Worm (Caenorhabditis elegans) whole organism, early embryonic: ENCODE results near the gene npa-1.

Experiments used
- B0310.2 ChIP-seq: sonication (generic microtip); optimal IDR thresholded peaks from 2 replicates; lab custom pipeline; 2016; ENCODE audit warnings: mild to moderate bottlenecking, missing genetic modification characterization, missing compliant biosample characterization
- F13C5.2 ChIP-seq: sonication (generic microtip); optimal IDR thresholded peaks from 2 replicates; lab custom pipeline; 2017; ENCODE audit warnings: mild to moderate bottlenecking, missing genetic modification characterization, inconsistent platforms, missing compliant biosample characterization
- aly-1 ChIP-seq: sonication (generic microtip); optimal IDR thresholded peaks from 2 replicates; lab custom pipeline; 2016; ENCODE audit warnings: missing genetic modification characterization, missing compliant biosample characterization
- ama-1 ChIP-seq: fragments of 150-350 bp; optimal IDR thresholded peaks from 2 replicates; lab custom pipeline; 2014
- ceh-13 ChIP-seq: fragments of 200-800 bp; sonication (Bioruptor generic); optimal IDR thresholded peaks from 2 replicates; lab custom pipeline; 2018; ENCODE audit warnings: mild to moderate bottlenecking, missing genetic modification characterization, missing compliant biosample characterization
- ceh-36 ChIP-seq: sonication (generic microtip); optimal IDR thresholded peaks from 2 replicates; lab custom pipeline; 2016; ENCODE audit warnings: missing genetic modification characterization, inconsistent platforms, missing compliant biosample characterization
- ets-7 ChIP-seq: sonication (generic microtip); optimal IDR thresholded peaks from 2 replicates; lab custom pipeline; 2016; ENCODE audit warnings: missing genotype, missing genetic modification characterization, missing compliant biosample characterization
- flt-1 ChIP-seq: fragments of 200-800 bp; sonication (Bioruptor generic); IDR thresholded peaks from 2 replicates; pipeline ENCODE4 v1.3.6; 2022; ENCODE audit warnings: missing genetic modification characterization, missing compliant biosample characterization
- hmbx-1 ChIP-seq: sonication (generic microtip); optimal IDR thresholded peaks from 2 replicates; lab custom pipeline; 2016; ENCODE audit warnings: mild to moderate bottlenecking, missing genetic modification characterization, missing compliant biosample characterization
- hmg-4 ChIP-seq: fragments of 200-800 bp; sonication (Bioruptor generic); optimal IDR thresholded peaks from 2 replicates; lab custom pipeline; 2018; ENCODE audit warnings: mild to moderate bottlenecking, missing genetic modification characterization, missing compliant biosample characterization
- hnd-1 ChIP-seq: sonication (generic microtip); optimal IDR thresholded peaks from 2 replicates; lab custom pipeline; 2016; ENCODE audit warnings: missing genetic modification characterization, missing compliant biosample characterization
- pes-1 ChIP-seq: fragments of 200-800 bp; sonication (Bioruptor generic); IDR thresholded peaks from 2 replicates; pipeline ENCODE4 v1.3.6; 2022; ENCODE audit warnings: missing genetic modification reagents, missing genetic modification characterization, missing compliant biosample characterization
- scrt-1 ChIP-seq: fragments of 200-800 bp; sonication (Bioruptor generic); IDR thresholded peaks from 2 replicates; pipeline ENCODE4 v1.3.6; 2022; ENCODE audit warnings: missing genetic modification characterization, missing compliant biosample characterization
- sea-1 ChIP-seq: fragments of 200-800 bp; sonication (Bioruptor generic); conservative IDR thresholded peaks from 2 replicates; pipeline ENCODE4 v1.3.6; 2022; ENCODE audit warnings: missing genetic modification characterization, missing compliant biosample characterization
- tbx-11 ChIP-seq: fragments of 200-800 bp; sonication (Bioruptor generic); IDR thresholded peaks from 2 replicates; pipeline ENCODE4 v1.3.6; 2022; ENCODE audit warnings: missing genetic modification characterization, missing compliant biosample characterization
- tbx-37 ChIP-seq: fragments of 200-800 bp; sonication (Bioruptor generic); conservative IDR thresholded peaks from 2 replicates; pipeline ENCODE4 v1.3.6; 2022; ENCODE audit warnings: missing genetic modification reagents, missing genetic modification characterization, missing compliant biosample characterization
- tra-4 ChIP-seq: sonication (generic microtip); optimal IDR thresholded peaks from 2 replicates; lab custom pipeline; 2017; ENCODE audit warnings: missing genetic modification characterization, missing compliant biosample characterization

Gene npa-1

ce11 chrV:7075646-7076045 is at the start of gene npa-1:
TSS of gene npa-1 (plus strand) at chrV:7075787.
- TF ChIP-seq pes-1 (GFP tag; lab: Robert Waterston, UW), result no peak
- TF ChIP-seq flt-1 (GFP tag; lab: Robert Waterston, UW), result no peak
- TF ChIP-seq ceh-36 (tag; lab: Kevin White, UChicago), result no peak
- no peak for TF ChIP-seq sea-1 (GFP tag; lab: Robert Waterston, UW)
- TF ChIP-seq F13C5.2 (tag; lab: Kevin White, UChicago), result no peak
- no peak for TF ChIP-seq hmg-4
- TF ChIP-seq tbx-11 (GFP tag; lab: Robert Waterston, UW), result no peak
- TF ChIP-seq tbx-37 (GFP tag; lab: Robert Waterston, UW), result no peak
- TF ChIP-seq tra-4 (tag; lab: Kevin White, UChicago), result no peak
- no peak for TF ChIP-seq ceh-13
- no peak for TF ChIP-seq hmbx-1 (tag; lab: Kevin White, UChicago)
- no peak for TF ChIP-seq aly-1 (tag; lab: Kevin White, UChicago)

ce11 chrV:7027055-7027454 is 48.5 kb upstream of the npa-1 start, which contains the start of gene F20A1.6:
TSS of gene F20A1.6 (minus strand) at chrV:7027155.
- TF ChIP-seq ceh-36 (tag; lab: Kevin White, UChicago), result no peak
- no peak for TF ChIP-seq tra-4 (tag; lab: Kevin White, UChicago)
- no peak for TF ChIP-seq ama-1 (lab: Kevin White, UChicago)

ce11 chrV:7036475-7036874 is 39.1 kb upstream of the npa-1 start, which contains the start of gene twk-11:
TSS of gene twk-11 (minus strand) at chrV:7036575.
- TF ChIP-seq B0310.2 (tag; lab: Kevin White, UChicago) (no peak), F13C5.2 (tag; lab: Kevin White, UChicago) (no peak)

- TF ChIP-seq F13C5.2 (tag; lab: Kevin White, UChicago), result no peak
- no peak for TF ChIP-seq aly-1 (tag; lab: Kevin White, UChicago)
- TF ChIP-seq sea-1 (GFP tag; lab: Robert Waterston, UW), result no peak
- TF ChIP-seq ets-7, result no peak
- TF ChIP-seq tra-4 (tag; lab: Kevin White, UChicago), result no peak
- TF ChIP-seq ama-1 (lab: Kevin White, UChicago), result no peak
- no peak for TF ChIP-seq pes-1 (GFP tag; lab: Robert Waterston, UW)
- no peak for TF ChIP-seq B0310.2 (tag; lab: Kevin White, UChicago)
- TF ChIP-seq flt-1 (GFP tag; lab: Robert Waterston, UW), result no peak
- TF ChIP-seq tbx-37 (GFP tag; lab: Robert Waterston, UW), result no peak
- TF ChIP-seq hnd-1 (tag; lab: Kevin White, UChicago), result no peak
- TF ChIP-seq scrt-1, result no peak
Observed at ce11 chrV:7046005-7046404, 29.6 kb upstream of the npa-1 start, which contains the start of gene F20A1.2. TSS of gene F20A1.2 (plus strand) at chrV:7046305.

ce11 chrV:7047512-7047911 is 28.1 kb upstream of the npa-1 start, which contains the start of gene F20A1.8:
TSS of gene F20A1.8 (minus strand) at chrV:7047612.
- no peak for TF ChIP-seq B0310.2 (tag; lab: Kevin White, UChicago)
- TF ChIP-seq pes-1 (GFP tag; lab: Robert Waterston, UW), result no peak
- no peak for TF ChIP-seq hmg-4
- no peak for TF ChIP-seq ets-7
- no peak for TF ChIP-seq tbx-37 (GFP tag; lab: Robert Waterston, UW)
- no peak for TF ChIP-seq hnd-1 (tag; lab: Kevin White, UChicago)
- no peak for TF ChIP-seq sea-1 (GFP tag; lab: Robert Waterston, UW)
- TF ChIP-seq scrt-1, result no peak
- TF ChIP-seq F13C5.2 (tag; lab: Kevin White, UChicago), result no peak
- TF ChIP-seq tbx-11 (GFP tag; lab: Robert Waterston, UW), result no peak
- no peak for TF ChIP-seq hmbx-1 (tag; lab: Kevin White, UChicago)
- TF ChIP-seq ceh-13, result no peak
- TF ChIP-seq ama-1 (lab: Kevin White, UChicago), result no peak
- no peak for TF ChIP-seq ceh-36 (tag; lab: Kevin White, UChicago)

ce11 chrV:7050153-7050552 is 25.4 kb upstream of the npa-1 start:
- no peak for TF ChIP-seq hmg-4
- no peak for TF ChIP-seq tra-4 (tag; lab: Kevin White, UChicago)
- TF ChIP-seq tbx-11 (GFP tag; lab: Robert Waterston, UW), result no peak
- TF ChIP-seq scrt-1, result no peak
- no peak for TF ChIP-seq flt-1 (GFP tag; lab: Robert Waterston, UW)
- no peak for TF ChIP-seq aly-1 (tag; lab: Kevin White, UChicago)
- TF ChIP-seq sea-1 (GFP tag; lab: Robert Waterston, UW), result no peak
- no peak for TF ChIP-seq pes-1 (GFP tag; lab: Robert Waterston, UW)
- no peak for TF ChIP-seq B0310.2 (tag; lab: Kevin White, UChicago)
- TF ChIP-seq ets-7, result no peak
- no peak for TF ChIP-seq tbx-37 (GFP tag; lab: Robert Waterston, UW)
- TF ChIP-seq hnd-1 (tag; lab: Kevin White, UChicago), result no peak
- TF ChIP-seq ceh-13, result no peak
- no peak for TF ChIP-seq ama-1 (lab: Kevin White, UChicago)
- TF ChIP-seq ceh-36 (tag; lab: Kevin White, UChicago), result no peak
- TF ChIP-seq F13C5.2 (tag; lab: Kevin White, UChicago), result no peak

- TF ChIP-seq ceh-36 (tag; lab: Kevin White, UChicago), result no peak
Observed at ce11 chrV:7051133-7051765, 24.3 kb upstream of the npa-1 start, which contains the start of the genes tofu-2 and spig-1. TSS of gene tofu-2 (minus strand) at chrV:7051248. TSS of gene spig-1 (plus strand) at chrV:7051715.

- TF ChIP-seq F13C5.2 (tag; lab: Kevin White, UChicago) (no peak), scrt-1 (no peak), aly-1 (tag; lab: Kevin White, UChicago) (no peak), ama-1 (lab: Kevin White, UChicago) (no peak), pes-1 (GFP tag; lab: Robert Waterston, UW) (no peak), hmg-4 (no peak), tbx-11 (GFP tag; lab: Robert Waterston, UW) (no peak), hnd-1 (tag; lab: Kevin White, UChicago) (no peak), ceh-36 (tag; lab: Kevin White, UChicago) (no peak), sea-1 (GFP tag; lab: Robert Waterston, UW) (no peak), ets-7 (no peak)
Observed at ce11 chrV:7053100-7053499, 22.5 kb upstream of the npa-1 start, which contains the start of gene txt-17. TSS of gene txt-17 (minus strand) at chrV:7053200.
